Worm (Caenorhabditis elegans): ENCODE data around the gene H21P03.10.
A peak's percentile ranks its signal among the peaks of the same experiment; 100 is the strongest.

DNA sequence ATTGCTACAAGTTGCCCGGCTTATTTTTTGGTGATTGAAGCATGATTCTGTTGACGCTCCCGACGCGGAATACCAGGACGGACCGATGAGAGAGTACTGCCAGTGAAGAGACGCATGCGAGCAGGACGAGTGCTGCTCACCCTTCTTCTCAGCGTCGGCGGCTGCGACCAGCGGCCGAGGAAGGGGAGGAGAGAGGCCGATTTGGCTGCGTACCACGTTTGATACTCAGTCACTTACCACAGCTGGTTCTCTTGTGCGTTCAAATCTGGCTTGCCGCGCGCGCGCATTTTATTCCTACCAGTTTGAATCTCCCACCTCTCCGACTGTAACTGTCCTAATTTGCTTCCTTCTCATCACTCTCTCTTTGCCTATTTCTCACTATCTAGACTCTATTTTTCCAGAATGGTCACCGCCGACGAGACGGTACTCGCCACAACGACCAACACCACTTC, 23.7 kb downstream of the H21P03.10 start, which contains the start of gene mep-1:
- TF ChIP-seq lir-3 (tag; optimal IDR thresholded peaks at IDR 0.05; ENCODE audit: poor library complexity) (peak; percentile 95), ama-1 (optimal IDR thresholded peaks at IDR 0.05) (peak; percentile 20), blmp-1 (tag; optimal IDR thresholded peaks at IDR 0.05) (no peak), grh-1 (GFP tag; IDR thresholded peaks at IDR 0.05) (no peak), nhr-237 (tag; optimal IDR thresholded peaks at IDR 0.05) (no peak)

All from whole organism, L1 larva.